Fruit fly (Drosophila melanogaster) whole organism, adult: Measurements from ENCODE around the gene Snap25.
A peak's percentile ranks its signal among the peaks of the same experiment; 100 is the strongest.

Experiments
- CG11617 ChIP-seq: fragments of 200-800 bp; sonication (Bioruptor generic); optimal IDR thresholded peaks from 2 replicates; lab custom pipeline; 2017; ENCODE audit warnings: mild to moderate bottlenecking, missing biosample characterization, missing genetic modification reagents, missing genetic modification characterization
- CG14711 ChIP-seq: fragments of 200-800 bp; sonication (Bioruptor generic); optimal IDR thresholded peaks from 2 replicates; lab custom pipeline; 2018; ENCODE audit warnings: missing biosample characterization, mild to moderate bottlenecking, missing genetic modification characterization, moderate library complexity
- CG1620 ChIP-seq: fragments of 200-800 bp; sonication (Bioruptor generic); optimal IDR thresholded peaks from 2 replicates; lab custom pipeline; 2016; ENCODE audit warnings: missing biosample characterization, missing genetic modification characterization
- CG33017 ChIP-seq: fragments of 200-800 bp; sonication (Bioruptor generic); optimal IDR thresholded peaks from 2 replicates; lab custom pipeline; 2018; ENCODE audit warnings: missing biosample characterization, mild to moderate bottlenecking, missing genetic modification characterization, moderate library complexity
- CG5204 ChIP-seq: fragments of 200-800 bp; sonication (Bioruptor generic); optimal IDR thresholded peaks from 2 replicates; lab custom pipeline; 2016; ENCODE audit warnings: missing biosample characterization, missing genetic modification characterization
- CG7045 ChIP-seq: fragments of 200-800 bp; sonication (Bioruptor generic); optimal IDR thresholded peaks from 2 replicates; lab custom pipeline; 2017; ENCODE audit warnings: missing biosample characterization, mild to moderate bottlenecking, missing genetic modification characterization
- CG7101 ChIP-seq: fragments of 200-800 bp; sonication (Bioruptor generic); optimal IDR thresholded peaks from 2 replicates; lab custom pipeline; 2018; ENCODE audit warnings: missing biosample characterization, mild to moderate bottlenecking, missing genetic modification characterization, moderate library complexity
- Clk ChIP-seq: fragments of 200-800 bp; sonication (Bioruptor generic); optimal IDR thresholded peaks from 2 replicates; lab custom pipeline; 2017; ENCODE audit warnings: missing biosample characterization, missing genetic modification characterization
- Crg-1 ChIP-seq: fragments of 200-800 bp; sonication (Bioruptor generic); optimal IDR thresholded peaks from 2 replicates; lab custom pipeline; 2016; ENCODE audit warnings: missing biosample characterization, missing genetic modification characterization
- Hr96 ChIP-seq: fragments of 200-800 bp; sonication (Bioruptor generic); optimal IDR thresholded peaks from 2 replicates; lab custom pipeline; 2016; ENCODE audit warnings: missing biosample characterization, missing genetic modification characterization
- Mnt ChIP-seq: fragments of 200-800 bp; sonication (Bioruptor generic); optimal IDR thresholded peaks from 2 replicates; lab custom pipeline; 2016; ENCODE audit warnings: missing biosample characterization, mild to moderate bottlenecking, missing genetic modification characterization
- bab1 ChIP-seq: fragments of 200-800 bp; sonication (Bioruptor generic); optimal IDR thresholded peaks from 3 replicates; lab custom pipeline; 2019; ENCODE audit warnings: missing biosample characterization, mild to moderate bottlenecking, missing genetic modification characterization, moderate library complexity
- cic ChIP-seq: fragments of 200-800 bp; sonication (Bioruptor generic); optimal IDR thresholded peaks from 2 replicates; lab custom pipeline; 2017; ENCODE audit warnings: missing biosample characterization, mild to moderate bottlenecking, missing genetic modification characterization, moderate library complexity
- cnc ChIP-seq, 2 experiments: fragments of >200 bp; optimal IDR thresholded peaks; 2 replicates each; lab custom pipeline; 2017
- kay ChIP-seq: fragments of 200-800 bp; sonication (Bioruptor generic); peaks from one replicate; lab custom pipeline; 2016; ENCODE audit warnings: missing biosample characterization, missing genetic modification characterization, borderline replicate concordance
- ovo ChIP-seq: fragments of 200-800 bp; sonication (Bioruptor generic); optimal IDR thresholded peaks from 2 replicates; lab custom pipeline; 2016; ENCODE audit warnings: missing biosample characterization, missing genetic modification characterization
- tj ChIP-seq: fragments of 200-800 bp; sonication (Bioruptor generic); optimal IDR thresholded peaks from 3 replicates; lab custom pipeline; 2017; ENCODE audit warnings: missing biosample characterization, mild to moderate bottlenecking, missing genetic modification characterization, moderate library complexity
- toe ChIP-seq: fragments of 200-800 bp; sonication (Bioruptor generic); optimal IDR thresholded peaks from 2 replicates; lab custom pipeline; 2016; ENCODE audit warnings: missing biosample characterization, missing genetic modification characterization

The Snap25 gene

dm6 chr3L:24073713-24074292 is at the start of gene Snap25:
Snap25 (plus strand) TSS chr3L:24074180.
- TF ChIP-seq CG5204 (GFP tag; lab: Kevin White, UChicago) (peak; percentile 9), ovo (GFP tag; lab: Kevin White, UChicago) (no peak)

- TF ChIP-seq CG1620 = no peak
Observed at dm6 chr3L:24028211-24028900, 45.6 kb upstream of the Snap25 start, which contains the start of gene CG40045. CG40045 (plus strand) TSS chr3L:24028515.

dm6 chr3L:24029774-24030173 is 44.2 kb upstream of the Snap25 start:
- TF ChIP-seq Mnt (GFP tag; lab: Kevin White, UChicago) = no peak
- no peak for TF ChIP-seq Crg-1 (GFP tag; lab: Kevin White, UChicago)
- TF ChIP-seq cnc (optimal IDR thresholded peaks at IDR 0.05; lab: Kevin White, UChicago) = no peak
- no peak for TF ChIP-seq CG11617 (GFP tag; lab: Kevin White, UChicago)
- no peak for TF ChIP-seq tj (GFP tag; lab: Kevin White, UChicago)
- no peak for TF ChIP-seq CG7045 (GFP tag; lab: Kevin White, UChicago)
- no peak for TF ChIP-seq CG7101 (tag; lab: Kevin White, UChicago)
- no peak for TF ChIP-seq Clk (GFP tag; lab: Kevin White, UChicago)
- no peak for TF ChIP-seq Hr96 (GFP tag; lab: Kevin White, UChicago)
- TF ChIP-seq CG1620 = no peak
- no peak for TF ChIP-seq bab1 (GFP tag; lab: Kevin White, UChicago)
- TF ChIP-seq CG33017 = no peak
- no peak for TF ChIP-seq cic (GFP tag; lab: Kevin White, UChicago)

dm6 chr3L:24083017-24083694 is 9.2 kb downstream of the Snap25 start:
- TF ChIP-seq CG11617 (GFP tag; lab: Kevin White, UChicago) (no peak), cic (GFP tag; lab: Kevin White, UChicago) (no peak), CG7101 (tag; lab: Kevin White, UChicago) (no peak), CG14711 (tag; lab: Kevin White, UChicago) (no peak)

- TF ChIP-seq Hr96 (GFP tag; lab: Kevin White, UChicago) = no peak
- TF ChIP-seq CG5204 (GFP tag; lab: Kevin White, UChicago) = no peak
- TF ChIP-seq kay (GFP tag; lab: Kevin White, UChicago) = no peak
- TF ChIP-seq CG7101 (tag; lab: Kevin White, UChicago) = no peak
- no peak for TF ChIP-seq toe (GFP tag; lab: Kevin White, UChicago)
- TF ChIP-seq CG14711 (tag; lab: Kevin White, UChicago) = no peak
- TF ChIP-seq CG33017 = no peak
- no peak for TF ChIP-seq CG7045 (GFP tag; lab: Kevin White, UChicago)
Observed at dm6 chr3L:24231350-24231749, 157.4 kb downstream of the Snap25 start.

- TF ChIP-seq CG14711 (tag; lab: Kevin White, UChicago) (no peak), ovo (GFP tag; lab: Kevin White, UChicago) (no peak), cic (GFP tag; lab: Kevin White, UChicago) (no peak), CG1620 (no peak), bab1 (GFP tag; lab: Kevin White, UChicago) (no peak), tj (GFP tag; lab: Kevin White, UChicago) (no peak)
Observed at dm6 chr3L:24252896-24253295, 178.9 kb downstream of the Snap25 start.

- TF ChIP-seq bab1 (GFP tag; lab: Kevin White, UChicago) (no peak), ovo (GFP tag; lab: Kevin White, UChicago) (no peak), CG33017 (no peak), CG7101 (tag; lab: Kevin White, UChicago) (no peak), Clk (GFP tag; lab: Kevin White, UChicago) (no peak), tj (GFP tag; lab: Kevin White, UChicago) (no peak), CG11617 (GFP tag; lab: Kevin White, UChicago) (no peak)
Observed at dm6 chr3L:24324566-24324965, 250.6 kb downstream of the Snap25 start, which contains the start of gene nvd. nvd (plus strand) TSS chr3L:24324866.
